Fruit fly (Drosophila melanogaster) whole organism, wandering third instar larva: ENCODE results near the gene CG33252.

Experiments
- Abd-B ChIP-seq: fragments of >200 bp; optimal IDR thresholded peaks from 2 replicates; lab custom pipeline; 2017; ENCODE audit warnings: missing biosample characterization, missing genetic modification characterization
- Dfd ChIP-seq: fragments of >200 bp; optimal IDR thresholded peaks from 2 replicates; lab custom pipeline; 2017; ENCODE audit warnings: missing biosample characterization, missing genetic modification characterization
- Hr78 ChIP-seq: fragments of >200 bp; optimal IDR thresholded peaks from 2 replicates; lab custom pipeline; 2017; ENCODE audit warnings: missing biosample characterization, missing genetic modification characterization
- fru ChIP-seq: fragments of 200-800 bp; sonication (Bioruptor generic); optimal IDR thresholded peaks from 3 replicates; lab custom pipeline; 2016; ENCODE audit warnings: missing biosample characterization, mild to moderate bottlenecking, missing genetic modification characterization
- pan ChIP-seq: fragments of >200 bp; optimal IDR thresholded peaks from 2 replicates; lab custom pipeline; 2017
- sage ChIP-seq: fragments of 200-800 bp; sonication (Bioruptor generic); optimal IDR thresholded peaks from 2 replicates; lab custom pipeline; 2016; ENCODE audit warnings: missing biosample characterization, mild to moderate bottlenecking, missing genetic modification characterization
- usp ChIP-seq: fragments of >200 bp; optimal IDR thresholded peaks from 2 replicates; lab custom pipeline; 2017; ENCODE audit warnings: missing biosample characterization, missing genetic modification characterization

dm6 chrX:16920682-16921286, 23.8 kb upstream of the CG33252 start:
- TF ChIP-seq fru (GFP tag; lab: Kevin White, UChicago) (no peak), pan (no peak), Dfd (GFP tag; lab: Kevin White, UChicago) (no peak), sage (GFP tag; lab: Kevin White, UChicago) (no peak), Hr78 (GFP tag; lab: Kevin White, UChicago) (no peak), usp (GFP tag; lab: Kevin White, UChicago) (no peak), Abd-B (GFP tag; lab: Kevin White, UChicago) (no peak)
